Fruit fly (Drosophila melanogaster) S2 (cell line): Measurements from ENCODE around the gene PLCXD.

Source experiments
- CG8478 ChIP-seq: fragments of >200 bp; optimal IDR thresholded peaks from 2 replicates; lab custom pipeline; 2018
- CTCF ChIP-seq, 2 experiments: fragments of >200 bp; optimal IDR thresholded peaks; 2 replicates each; lab custom pipeline; 2018

PLCXD gene

dm6 chr2L:12097698-12098097 is 48.5 kb downstream of the PLCXD start, which contains the start of gene Ced-12:
Ced-12 (plus strand) TSS chr2L:12097838.
- TF ChIP-seq CTCF (optimal IDR thresholded peaks at IDR 0.05; lab: Kevin White, UChicago) (no peak), CG8478 (no peak)
